Worm (Caenorhabditis elegans): ENCODE measurements around the gene hsp-25.
A peak's percentile ranks its signal among the peaks of the same experiment; 100 is the strongest.

- TF ChIP-seq ceh-82 (tag; optimal IDR thresholded peaks at IDR 0.05) = no peak
- TF ChIP-seq ztf-11 (tag; optimal IDR thresholded peaks at IDR 0.05) = no peak
- peak; percentile 8 for TF ChIP-seq nhr-25 (tag; optimal IDR thresholded peaks at IDR 0.05)
- TF ChIP-seq mdl-1 (tag; optimal IDR thresholded peaks at IDR 0.05) = no peak
Measured at ce11 chrX:6087676-6088075, 48.2 kb upstream of the hsp-25 start, which contains the start of gene C45B2.8.
